Worm (Caenorhabditis elegans) whole organism, L1 larva: ENCODE results near the gene xbx-1.
A peak's percentile ranks its signal among the peaks of the same experiment; 100 is the strongest.

Experiments
- C16A3.4 ChIP-seq: fragments of 150-350 bp; optimal IDR thresholded peaks from 2 replicates; lab custom pipeline; 2014; ENCODE audit warnings: missing biosample characterization, missing genetic modification characterization
- alr-1 ChIP-seq: fragments of 200-800 bp; sonication (Bioruptor generic); optimal IDR thresholded peaks from 2 replicates; lab custom pipeline; 2018; ENCODE audit warnings: borderline replicate concordance, mild to moderate bottlenecking, missing genetic modification characterization, missing compliant biosample characterization
- ama-1 ChIP-seq: fragments of 150-350 bp; optimal IDR thresholded peaks from 2 replicates; lab custom pipeline; 2014
- blmp-1 ChIP-seq: fragments of 150-350 bp; optimal IDR thresholded peaks from 2 replicates; lab custom pipeline; 2014; ENCODE audit warnings: missing biosample characterization, missing genetic modification characterization
- ceh-8 ChIP-seq: fragments of 200-800 bp; sonication (Bioruptor generic); optimal IDR thresholded peaks from 2 replicates; lab custom pipeline; 2018; ENCODE audit warnings: mild to moderate bottlenecking, missing genetic modification characterization, moderate library complexity, missing compliant biosample characterization
- ceh-88 ChIP-seq: fragments of 200-800 bp; sonication (Bioruptor generic); IDR thresholded peaks from 2 replicates; pipeline ENCODE4 v1.3.6; 2022; ENCODE audit warnings: missing genetic modification characterization, missing compliant biosample characterization
- dpl-1 ChIP-seq, 3 experiments: fragments of 150-350 bp in 2 of 3; sonication (generic microtip) in 1 of 3; optimal IDR thresholded peaks; 2 replicates each; lab custom pipeline; 2014 to 2017; ENCODE audit warnings: missing biosample characterization in 3 of 3, missing genetic modification characterization in 3 of 3, missing genetic modification reagents in 3 of 3
- efl-1 ChIP-seq, 4 experiments: fragments of 150-350 bp; optimal IDR thresholded peaks in 3 of 4; peaks in 1 of 4; 1 replicate in 1 of 4; 2 replicates in 3 of 4; lab custom pipeline; 2014; ENCODE audit warnings: missing biosample characterization in 2 of 4, missing genetic modification characterization in 2 of 4, missing genetic modification reagents in 2 of 4
- efl-3 ChIP-seq: fragments of 200-800 bp; sonication (Bioruptor generic); optimal IDR thresholded peaks from 2 replicates; lab custom pipeline; 2018; ENCODE audit warnings: mild to moderate bottlenecking, missing genetic modification characterization, missing compliant biosample characterization
- egl-27 ChIP-seq, 2 experiments: fragments of 150-350 bp in 1 of 2; sonication (generic microtip); optimal IDR thresholded peaks; 3 replicates each; lab custom pipeline; 2017 to 2018; ENCODE audit warnings: missing biosample characterization in 2 of 2, missing genetic modification characterization in 2 of 2, missing genetic modification reagents in 2 of 2
- elt-3 ChIP-seq, 6 experiments: fragments of 150-350 bp in 1 of 6; sonication (generic microtip); optimal IDR thresholded peaks; 2 replicates each; lab custom pipeline; 2017 to 2018; ENCODE audit warnings: missing biosample characterization in 6 of 6, missing genetic modification characterization in 6 of 6, inconsistent platforms in 1 of 6
- ets-5 ChIP-seq: fragments of 200-800 bp; sonication (Bioruptor generic); IDR thresholded peaks from 2 replicates; pipeline ENCODE4 v1.3.6; 2022; ENCODE audit warnings: missing genetic modification characterization, missing compliant biosample characterization
- fkh-4 ChIP-seq: sonication (generic microtip); optimal IDR thresholded peaks from 2 replicates; lab custom pipeline; 2016; ENCODE audit warnings: missing compliant biosample characterization, missing genetic modification characterization, borderline replicate concordance
- fkh-8 ChIP-seq: sonication (generic microtip); optimal IDR thresholded peaks from 2 replicates; lab custom pipeline; 2016; ENCODE audit warnings: mild to moderate bottlenecking, missing genetic modification characterization, missing compliant biosample characterization
- fos-1 ChIP-seq: fragments of 150-350 bp; optimal IDR thresholded peaks from 2 replicates; lab custom pipeline; 2014; ENCODE audit warnings: missing biosample characterization, missing genetic modification characterization
- hlh-17 ChIP-seq: fragments of 200-800 bp; sonication (Bioruptor generic); optimal IDR thresholded peaks from 2 replicates; lab custom pipeline; 2018; ENCODE audit warnings: missing genetic modification characterization, mild to moderate bottlenecking, missing compliant biosample characterization, moderate library complexity, borderline replicate concordance
- hpl-2 ChIP-seq: fragments of 150-350 bp; optimal IDR thresholded peaks from 2 replicates; lab custom pipeline; 2014; ENCODE audit warnings: missing biosample characterization, missing genetic modification reagents, missing genetic modification characterization
- irx-1 ChIP-seq: sonication (generic microtip); optimal IDR thresholded peaks from 2 replicates; lab custom pipeline; 2016; ENCODE audit warnings: missing genetic modification characterization, missing compliant biosample characterization
- isw-1 ChIP-seq: fragments of 200-800 bp; sonication (Bioruptor generic); IDR thresholded peaks from 2 replicates; pipeline ENCODE4 v1.3.6; 2022; ENCODE audit warnings: missing genetic modification characterization, missing compliant biosample characterization
- lin-13 ChIP-seq: fragments of 150-350 bp; optimal IDR thresholded peaks from 2 replicates; lab custom pipeline; 2014; ENCODE audit warnings: missing biosample characterization, missing genetic modification reagents, missing genetic modification characterization
- lin-14 ChIP-seq: fragments of 200-800 bp; sonication (Bioruptor generic); optimal IDR thresholded peaks from 2 replicates; lab custom pipeline; 2018; ENCODE audit warnings: mild to moderate bottlenecking, missing genetic modification characterization, moderate library complexity, missing compliant biosample characterization
- lin-35 ChIP-seq, 2 experiments: fragments of 150-350 bp; optimal IDR thresholded peaks; 2 replicates each; lab custom pipeline; 2014; ENCODE audit warnings: missing biosample characterization in 2 of 2, missing genetic modification characterization in 2 of 2, missing genetic modification reagents in 2 of 2
- lin-39 ChIP-seq: fragments of 150-350 bp; optimal IDR thresholded peaks from 2 replicates; lab custom pipeline; 2014; ENCODE audit warnings: missing biosample characterization, missing genetic modification reagents, missing genetic modification characterization
- lsy-2 ChIP-seq, 2 experiments: fragments of 150-350 bp; optimal IDR thresholded peaks; 2 replicates each; lab custom pipeline; 2014; ENCODE audit warnings: missing biosample characterization in 2 of 2, missing genetic modification characterization in 2 of 2
- mab-9 ChIP-seq: fragments of 200-800 bp; sonication (Bioruptor generic); IDR thresholded peaks from 2 replicates; pipeline ENCODE4 v1.3.6; 2022; ENCODE audit warnings: missing genetic modification reagents, missing genetic modification characterization, missing compliant biosample characterization
- mdl-1 ChIP-seq, 2 experiments: fragments of 150-350 bp; optimal IDR thresholded peaks; 2 replicates each; lab custom pipeline; 2014 to 2017; ENCODE audit warnings: missing biosample characterization in 2 of 2, missing genetic modification characterization in 2 of 2, inconsistent platforms in 1 of 2
- mef-2 ChIP-seq: fragments of 150-350 bp; optimal IDR thresholded peaks from 2 replicates; lab custom pipeline; 2014; ENCODE audit warnings: missing biosample characterization, missing genetic modification characterization
- mep-1 ChIP-seq: fragments of 150-350 bp; optimal IDR thresholded peaks from 2 replicates; lab custom pipeline; 2014; ENCODE audit warnings: missing biosample characterization, missing genetic modification characterization
- nhr-20 ChIP-seq: sonication (generic microtip); optimal IDR thresholded peaks from 2 replicates; lab custom pipeline; 2016; ENCODE audit warnings: mild to moderate bottlenecking, missing genetic modification characterization, missing compliant biosample characterization
- nhr-237 ChIP-seq: fragments of 150-350 bp; optimal IDR thresholded peaks from 2 replicates; lab custom pipeline; 2014; ENCODE audit warnings: missing biosample characterization, missing genetic modification characterization
- nhr-28 ChIP-seq: fragments of 150-350 bp; optimal IDR thresholded peaks from 2 replicates; lab custom pipeline; 2014; ENCODE audit warnings: missing biosample characterization, missing genetic modification characterization
- nhr-84 ChIP-seq: sonication (generic microtip); optimal IDR thresholded peaks from 2 replicates; lab custom pipeline; 2017; ENCODE audit warnings: missing biosample characterization, missing genetic modification characterization
- nhr-85 ChIP-seq: sonication (generic microtip); peaks from one replicate; lab custom pipeline; 2016; ENCODE audit warnings: missing genetic modification characterization, inconsistent platforms, missing compliant biosample characterization
- nhr-90 ChIP-seq: sonication (generic microtip); optimal IDR thresholded peaks from 2 replicates; lab custom pipeline; 2016; ENCODE audit warnings: mild to moderate bottlenecking, missing genetic modification characterization, missing compliant biosample characterization; ENCODE audit not compliant: poor library complexity
- pax-3 ChIP-seq: fragments of 200-800 bp; sonication (Bioruptor generic); optimal IDR thresholded peaks from 2 replicates; lab custom pipeline; 2018; ENCODE audit warnings: mild to moderate bottlenecking, missing genetic modification characterization, moderate library complexity, missing compliant biosample characterization
- pqm-1 ChIP-seq: sonication (generic microtip); optimal IDR thresholded peaks from 3 replicates; lab custom pipeline; 2017; ENCODE audit warnings: missing biosample characterization, missing genetic modification characterization
- skn-1 ChIP-seq: fragments of 150-350 bp; optimal IDR thresholded peaks from 2 replicates; lab custom pipeline; 2014; ENCODE audit warnings: missing biosample characterization, missing genetic modification characterization
- snu-23 ChIP-seq: sonication (generic microtip); optimal IDR thresholded peaks from 2 replicates; lab custom pipeline; 2016; ENCODE audit warnings: missing genetic modification characterization, missing compliant biosample characterization
- sox-4 ChIP-seq: sonication (generic microtip); optimal IDR thresholded peaks from 2 replicates; lab custom pipeline; 2016; ENCODE audit warnings: missing genetic modification characterization, missing compliant biosample characterization
- sup-37 ChIP-seq: fragments of 200-800 bp; sonication (Bioruptor generic); optimal IDR thresholded peaks from 2 replicates; lab custom pipeline; 2018; ENCODE audit warnings: mild to moderate bottlenecking, missing genetic modification characterization, missing compliant biosample characterization
- tbx-2 ChIP-seq: sonication (generic microtip); optimal IDR thresholded peaks from 2 replicates; lab custom pipeline; 2016; ENCODE audit warnings: missing genetic modification characterization, missing compliant biosample characterization
- tlp-1 ChIP-seq: fragments of 150-350 bp; optimal IDR thresholded peaks from 2 replicates; lab custom pipeline; 2014; ENCODE audit warnings: missing biosample characterization, missing genetic modification characterization
- unc-130 ChIP-seq: fragments of 150-350 bp; optimal IDR thresholded peaks from 2 replicates; lab custom pipeline; 2017; ENCODE audit warnings: missing biosample characterization, missing genetic modification characterization, inconsistent platforms
- zag-1 ChIP-seq: fragments of 150-350 bp; optimal IDR thresholded peaks from 2 replicates; lab custom pipeline; 2014; ENCODE audit warnings: missing biosample characterization, missing genetic modification characterization

Gene xbx-1

ce11 chrV:14943774-14944173 lies 36.3 kb upstream of the xbx-1 start:
- TF ChIP-seq efl-1 (optimal IDR thresholded peaks at IDR 0.05; lab: Kevin White, UChicago) (no peak), efl-1 (GFP tag; optimal IDR thresholded peaks at IDR 0.05 in 1 of 2; lab: Kevin White, UChicago) (peak in 1 of 2 experiments; percentile 7), isw-1 (GFP tag; lab: Robert Waterston, UW) (no peak)
- TF ChIP-seq, all 84 proteins: peak for 1

ce11 chrV:14945124-14945523 lies 34.9 kb upstream of the xbx-1 start:
- TF ChIP-seq mab-9 (GFP tag; lab: Robert Waterston, UW) (no peak), ceh-8 (GFP tag; lab: Kevin White, UChicago) (no peak), alr-1 (tag; lab: Kevin White, UChicago) (no peak), ama-1 (no peak), ets-5 (GFP tag; lab: Robert Waterston, UW) (no peak), sox-4 (tag; lab: Kevin White, UChicago) (no peak), efl-3 (no peak), irx-1 (tag; lab: Kevin White, UChicago) (no peak), sup-37 (GFP tag; lab: Kevin White, UChicago) (no peak), dpl-1 (GFP tag; optimal IDR thresholded peaks at IDR 0.05; lab: Kevin White, UChicago) (no peak), fos-1 (no peak)
- TF ChIP-seq, all 84 proteins: peak for 0

- TF ChIP-seq skn-1 (tag; lab: Kevin White, UChicago) (no peak), egl-27 (tag; optimal IDR thresholded peaks at IDR 0.05; lab: Kevin White, UChicago) (no peak), lin-39 (tag; lab: Kevin White, UChicago) (no peak), blmp-1 (no peak), nhr-85 (tag; lab: Kevin White, UChicago) (no peak), fkh-4 (tag; lab: Kevin White, UChicago) (no peak), lin-13 (GFP tag; lab: Kevin White, UChicago) (no peak), zag-1 (tag; lab: Kevin White, UChicago) (no peak), elt-3 (tag; optimal IDR thresholded peaks at IDR 0.05; lab: Kevin White, UChicago) (no peak), nhr-90 (tag; lab: Kevin White, UChicago) (no peak), hlh-17 (GFP tag; lab: Kevin White, UChicago) (no peak), nhr-237 (tag; lab: Kevin White, UChicago) (no peak), hpl-2 (GFP tag; lab: Kevin White, UChicago) (no peak)
- TF ChIP-seq, all 84 proteins: peak for 0
Measured at ce11 chrV:14945697-14946096, 34.3 kb upstream of the xbx-1 start, which contains the start of gene C30G7.3. C30G7.3 (minus strand) TSS chrV:14945704.

DNA sequence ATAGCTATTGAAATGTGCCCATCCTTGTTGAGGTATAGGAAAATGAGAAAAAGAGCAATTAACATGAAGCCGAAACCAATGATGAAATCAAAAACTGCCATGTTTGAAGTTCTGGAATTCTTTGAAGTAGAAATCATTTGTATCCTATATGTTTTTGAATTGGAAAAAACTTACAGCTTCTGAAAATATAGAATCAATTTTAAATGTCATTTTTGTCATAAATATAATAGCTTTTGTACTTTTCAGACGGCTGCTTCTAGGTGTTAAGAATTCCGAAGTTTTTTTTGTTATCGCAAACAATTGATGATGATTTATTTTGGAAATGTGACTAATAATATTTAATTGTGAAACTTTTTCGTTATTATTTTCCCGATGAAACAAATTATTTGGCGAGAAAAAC lies 33.0 kb upstream of the xbx-1 start, which contains the start of gene C30G7.4:
C30G7.4 (minus strand) TSS at position 101 of the 400 bp plus-strand sequence.
- TF ChIP-seq lin-14 (no peak), efl-3 (no peak), sox-4 (tag; lab: Kevin White, UChicago) (no peak), nhr-28 (no peak), tlp-1 (tag; lab: Kevin White, UChicago) (no peak), nhr-20 (no peak), unc-130 (tag; lab: Kevin White, UChicago) (no peak), lsy-2 (tag; optimal IDR thresholded peaks at IDR 0.05; lab: Kevin White, UChicago) (no peak)

DNA sequence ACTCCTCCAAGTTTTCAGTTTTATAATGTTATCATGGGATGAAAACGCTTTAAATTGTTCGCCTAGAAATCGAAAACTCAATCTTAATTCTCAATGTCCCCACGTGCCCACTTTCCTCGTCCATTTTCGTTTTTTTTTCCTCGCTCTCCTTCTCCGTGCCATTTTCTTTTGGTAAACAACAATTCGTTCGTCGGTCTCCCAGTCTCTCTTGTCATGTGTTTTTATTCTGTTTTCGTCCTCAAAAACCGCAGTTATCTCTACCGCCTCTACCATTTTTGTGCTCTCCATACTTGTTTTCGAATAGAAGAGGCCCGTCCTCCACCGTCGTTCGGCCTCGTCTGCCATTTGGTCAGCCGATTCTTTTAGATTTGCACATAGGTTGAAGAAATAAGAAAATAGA lies 31.5 kb upstream of the xbx-1 start:
- TF ChIP-seq unc-130 (tag; lab: Kevin White, UChicago) (no peak), lin-35 (GFP tag; optimal IDR thresholded peaks at IDR 0.05; lab: Kevin White, UChicago) (peak; percentile 21 to 52), ama-1 (peak; percentile 36), mep-1 (peak; percentile 48), zag-1 (tag; lab: Kevin White, UChicago) (no peak), mdl-1 (tag; optimal IDR thresholded peaks at IDR 0.05; lab: Kevin White, UChicago) (peak in 1 of 2 experiments; percentile 70), nhr-85 (tag; lab: Kevin White, UChicago) (no peak), tbx-2 (tag; lab: Kevin White, UChicago) (peak; percentile 8), ceh-88 (0 out of 2 replicates have a peak, but pooled peaks have one; percentile 7), nhr-84 (tag; lab: Kevin White, UChicago) (no peak), snu-23 (GFP tag; lab: Kevin White, UChicago) (peak; percentile 45), nhr-20 (peak; percentile 23), efl-1 (optimal IDR thresholded peaks at IDR 0.05; lab: Kevin White, UChicago) (peak; percentile 2 to 8), efl-1 (GFP tag; optimal IDR thresholded peaks at IDR 0.05 in 1 of 2; lab: Kevin White, UChicago) (peak in 1 of 2 experiments; percentile 74), fkh-8 (tag; lab: Kevin White, UChicago) (peak; percentile 0), C16A3.4 (tag; lab: Kevin White, UChicago) (peak; percentile 29), pqm-1 (tag; lab: Kevin White, UChicago) (no peak), mef-2 (no peak), elt-3 (tag; optimal IDR thresholded peaks at IDR 0.05; lab: Kevin White, UChicago) (no peak), lsy-2 (tag; optimal IDR thresholded peaks at IDR 0.05; lab: Kevin White, UChicago) (peak in 1 of 2 experiments; percentile 35), pax-3 (tag; lab: Kevin White, UChicago) (peak; percentile 51), lin-14 (peak; percentile 77)
